Fruit fly (Drosophila melanogaster): ENCODE results near the gene CG17648.
A peak's percentile ranks its signal among the peaks of the same experiment; 100 is the strongest.

CG17648 gene

DNA sequence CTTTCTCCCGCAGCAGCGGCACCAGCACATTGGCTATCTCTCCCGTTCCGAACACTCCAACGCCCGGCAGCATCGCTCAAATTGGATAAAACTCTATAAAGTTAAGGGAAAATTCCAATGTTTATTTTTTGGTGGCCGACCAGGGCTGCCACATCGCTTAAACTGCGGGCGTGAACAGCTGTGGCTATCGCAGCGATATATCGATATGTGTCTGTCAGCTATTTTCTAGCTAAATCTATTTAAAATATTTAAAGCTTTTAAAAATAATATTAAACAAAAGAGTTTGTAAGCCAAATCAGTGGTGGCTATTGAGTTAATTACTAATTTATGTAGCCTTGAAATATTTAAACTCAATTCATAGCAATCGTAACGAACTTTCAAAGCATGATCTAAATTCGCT, at the start of gene CG17648, which contains the start of gene CG17712:
CG17648 (plus strand) TSS at position 356 of the 400 bp plus-strand sequence.
CG17712 (minus strand) TSS at position 170 of the 400 bp plus-strand sequence.
- TF ChIP-seq CTCF (optimal IDR thresholded peaks at IDR 0.05) (no peak), CG8478 (optimal IDR thresholded peaks at IDR 0.05) (no peak)

DNA sequence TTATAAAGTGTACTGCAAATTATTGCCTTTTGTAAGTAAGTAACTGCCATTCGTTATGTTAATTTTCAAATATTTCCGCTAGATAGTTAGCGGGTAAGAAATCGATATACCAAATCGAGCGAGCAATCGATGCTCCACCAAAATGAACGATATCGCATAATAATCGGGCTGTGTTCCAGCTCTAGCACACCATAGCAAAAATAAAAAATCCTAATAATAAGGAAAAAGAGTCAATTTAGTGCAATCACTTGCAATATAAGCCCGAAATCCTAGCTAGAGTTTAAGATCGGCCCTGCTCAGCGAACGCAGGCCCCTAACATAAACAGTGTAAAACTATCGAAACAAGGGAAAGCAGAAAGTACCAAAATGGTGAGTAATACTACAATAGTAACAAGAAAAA, 47.4 kb upstream of the CG17648 start, which contains the start of gene cpb:
cpb (plus strand) TSS at position 157 of the 400 bp plus-strand sequence.
- no peak for TF ChIP-seq CTCF (optimal IDR thresholded peaks at IDR 0.05)
- no peak for TF ChIP-seq CG8478 (optimal IDR thresholded peaks at IDR 0.05)

DNA sequence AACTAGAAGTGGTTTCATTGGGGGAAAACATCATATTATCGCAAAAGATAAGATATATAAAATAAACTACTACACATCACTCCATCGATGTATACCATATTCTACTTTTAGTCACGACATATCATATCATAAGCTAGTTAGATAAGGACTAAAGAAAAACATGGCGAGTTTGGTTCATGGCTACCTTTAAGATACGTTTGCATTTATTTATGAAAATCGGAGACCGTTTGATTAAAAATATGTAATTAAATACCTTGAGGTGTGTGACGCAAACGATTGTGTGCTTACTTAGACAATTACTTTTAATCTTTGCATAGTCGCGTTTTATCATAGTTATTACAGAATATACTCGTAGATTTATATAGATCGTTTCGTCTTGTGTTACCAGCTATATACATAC, 45.1 kb upstream of the CG17648 start:
- TF ChIP-seq CTCF (optimal IDR thresholded peaks at IDR 0.05): no peak
- TF ChIP-seq CG8478 (optimal IDR thresholded peaks at IDR 0.05): no peak

DNA sequence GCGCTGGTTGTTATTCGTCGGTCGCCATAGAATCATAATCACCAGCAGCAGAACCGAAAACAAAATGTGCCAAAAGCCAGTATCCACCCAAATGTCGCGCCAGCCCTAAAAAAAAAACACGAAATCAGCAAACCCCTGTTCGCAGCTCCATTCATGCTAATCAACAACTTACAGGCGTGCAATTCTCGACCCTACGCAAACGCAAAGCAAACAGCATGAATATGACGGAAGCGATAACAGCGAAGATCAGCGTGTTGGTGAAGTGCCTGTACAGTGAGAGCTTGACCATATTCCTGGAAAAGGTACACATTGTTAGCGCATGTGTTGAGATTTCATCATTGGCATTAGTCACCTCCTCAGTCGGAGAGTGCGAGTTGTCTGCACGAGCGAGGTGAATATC, 44.0 kb upstream of the CG17648 start:
- TF ChIP-seq CG8478 (optimal IDR thresholded peaks at IDR 0.05) (no peak), CTCF (optimal IDR thresholded peaks at IDR 0.05) (no peak)

DNA sequence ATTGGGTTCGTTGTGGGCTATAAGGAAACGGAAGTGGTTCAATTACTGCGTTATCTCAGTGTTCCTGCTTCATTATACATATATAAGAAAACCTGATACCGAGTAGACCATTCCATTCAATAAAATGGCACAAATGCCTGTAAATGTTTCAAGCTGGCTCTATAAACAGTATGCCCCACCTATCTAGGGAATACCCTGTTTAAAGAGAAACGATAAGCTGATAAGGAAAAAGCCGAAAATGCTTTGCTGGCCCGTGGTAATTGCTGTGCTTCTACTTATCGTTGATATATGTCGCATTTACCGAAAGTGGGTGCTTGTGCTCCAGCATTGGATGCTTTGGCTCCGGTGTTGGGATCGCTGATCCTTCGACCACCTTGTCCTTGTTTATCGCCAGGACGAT, 42.8 kb upstream of the CG17648 start:
- TF ChIP-seq CTCF (optimal IDR thresholded peaks at IDR 0.05) (no peak), CG8478 (optimal IDR thresholded peaks at IDR 0.05) (no peak)

- TF ChIP-seq CG8478 (optimal IDR thresholded peaks at IDR 0.05) (no peak), CTCF (optimal IDR thresholded peaks at IDR 0.05) (no peak)
These were observed 41.9 kb upstream of the CG17648 start, which contains the start of the genes CG17660 and mRpL48 for dm6 chr2L:1710224-1710623. CG17660 (minus strand) TSS chr2L:1710421. mRpL48 (plus strand) TSS chr2L:1710462.

DNA sequence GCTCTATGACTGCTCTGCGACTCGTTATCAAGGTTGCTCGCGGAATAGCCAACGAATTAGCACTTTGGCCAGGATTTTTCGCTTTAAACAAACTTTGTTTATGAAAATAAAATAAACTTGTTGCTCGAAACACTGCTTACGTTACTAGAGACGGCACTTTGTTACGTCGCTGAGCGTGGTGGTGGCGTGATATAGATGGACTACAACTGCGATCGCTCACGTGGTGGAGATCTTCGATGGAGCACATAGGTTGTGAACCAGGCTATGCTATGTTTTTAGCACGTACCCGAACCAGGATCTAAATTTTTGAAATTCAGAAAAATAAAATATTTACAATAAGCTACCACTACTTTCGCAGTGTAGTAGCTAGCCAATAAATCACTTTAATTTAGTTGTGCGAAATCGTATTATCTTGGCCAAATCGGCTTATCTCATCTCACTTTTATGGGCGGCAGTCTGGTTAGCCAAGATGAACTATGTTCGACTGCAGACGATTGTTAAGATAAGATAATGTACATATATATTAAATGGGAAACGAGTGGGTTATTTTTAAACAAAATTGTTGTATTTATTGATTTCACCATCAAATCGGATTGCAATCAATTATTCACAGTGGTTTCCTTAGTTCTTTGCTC, 36.3 kb upstream of the CG17648 start, which contains the start of gene frtz:
frtz (minus strand) TSS at position 153 of the 635 bp plus-strand sequence.
- TF ChIP-seq CTCF (optimal IDR thresholded peaks at IDR 0.05): peak; percentile 81 to 84
- no peak for TF ChIP-seq CG8478 (optimal IDR thresholded peaks at IDR 0.05)

DNA sequence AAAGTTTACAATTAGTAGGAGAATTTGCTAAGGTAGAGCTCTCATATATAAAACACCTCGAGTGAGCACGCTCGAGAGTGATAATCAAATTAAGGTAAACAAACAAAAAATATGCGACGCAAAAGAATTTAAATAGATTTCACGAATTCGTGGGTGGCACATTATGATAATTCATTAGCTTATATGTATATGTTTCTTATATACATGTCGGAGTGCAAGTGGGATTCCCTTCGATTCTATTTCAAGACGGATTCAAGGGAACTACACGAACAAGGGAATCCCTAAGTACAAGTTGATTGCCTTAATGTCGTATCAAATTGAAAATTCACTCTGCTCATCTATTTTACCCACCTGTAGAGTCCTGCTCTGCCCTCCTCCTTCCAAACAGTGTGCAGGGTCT, 34.9 kb upstream of the CG17648 start:
- no peak for TF ChIP-seq CTCF (optimal IDR thresholded peaks at IDR 0.05)

- TF ChIP-seq CTCF (optimal IDR thresholded peaks at IDR 0.05): no peak
- no peak for TF ChIP-seq CG8478 (optimal IDR thresholded peaks at IDR 0.05)
These were observed 32.1 kb upstream of the CG17648 start for dm6 chr2L:1719971-1720370.

dm6 chr2L:1720846-1721506, 31.1 kb upstream of the CG17648 start:
- no peak for TF ChIP-seq CG8478 (optimal IDR thresholded peaks at IDR 0.05)
- TF ChIP-seq CTCF (optimal IDR thresholded peaks at IDR 0.05): no peak

DNA sequence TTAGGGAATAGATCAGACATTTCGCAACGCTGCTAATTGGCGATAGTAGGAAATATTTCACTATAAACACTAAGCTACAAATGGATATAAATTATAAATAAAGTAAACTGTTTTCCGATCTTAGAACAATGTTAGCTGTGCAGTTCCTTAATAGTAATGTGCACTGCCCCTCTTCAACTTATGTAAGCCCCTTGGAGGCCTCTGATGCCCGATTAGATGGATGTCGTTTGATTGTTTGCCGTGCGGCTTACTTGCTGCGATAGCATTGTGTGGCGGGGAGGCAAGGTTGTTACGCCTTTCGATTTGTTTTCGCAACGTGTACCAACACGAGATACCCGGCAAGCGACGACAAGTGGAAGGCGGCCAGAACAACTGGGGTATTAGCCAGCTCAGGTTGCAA, 29.8 kb upstream of the CG17648 start:
- TF ChIP-seq CTCF (optimal IDR thresholded peaks at IDR 0.05) (no peak), CG8478 (optimal IDR thresholded peaks at IDR 0.05) (no peak)

DNA sequence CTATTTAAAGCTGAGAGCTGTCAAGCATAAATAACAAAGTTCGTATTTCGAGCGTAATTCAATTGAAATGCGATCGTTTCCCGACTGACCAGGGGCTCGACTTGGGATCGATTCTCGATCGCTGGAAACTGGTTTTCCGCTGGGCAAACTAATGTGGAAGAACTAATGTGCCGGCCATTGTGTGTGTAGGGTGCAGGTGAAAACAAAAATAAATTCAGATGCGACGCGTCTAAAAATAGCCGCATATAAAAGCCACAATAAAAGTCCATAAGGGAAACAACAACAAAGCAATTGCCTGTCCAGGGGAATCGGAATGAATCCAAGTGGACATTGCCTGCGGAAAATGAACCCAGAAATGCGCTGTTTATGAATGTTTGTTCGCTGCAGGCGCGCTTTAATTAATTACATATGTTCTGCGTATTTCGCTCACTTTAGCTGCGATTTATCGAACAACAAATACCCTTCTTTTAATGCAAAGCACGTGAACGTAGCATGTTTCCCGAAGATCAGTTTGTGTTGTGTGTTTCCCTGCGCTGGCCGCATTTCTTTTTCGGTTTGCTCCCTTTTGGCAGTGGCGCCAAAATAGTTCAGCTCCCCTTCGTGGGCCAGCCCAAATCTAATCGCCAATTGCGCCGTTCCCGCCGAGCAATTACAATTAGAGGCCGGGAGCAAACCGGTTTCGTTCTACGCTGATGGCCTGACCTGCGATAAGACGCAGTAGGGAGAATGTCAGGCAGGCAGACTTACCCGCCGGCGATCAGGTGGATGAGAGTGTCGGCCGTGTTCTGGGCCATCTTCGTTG, 28.8 kb upstream of the CG17648 start:
- no peak for TF ChIP-seq CTCF (optimal IDR thresholded peaks at IDR 0.05)
- TF ChIP-seq CG8478 (optimal IDR thresholded peaks at IDR 0.05): no peak

DNA sequence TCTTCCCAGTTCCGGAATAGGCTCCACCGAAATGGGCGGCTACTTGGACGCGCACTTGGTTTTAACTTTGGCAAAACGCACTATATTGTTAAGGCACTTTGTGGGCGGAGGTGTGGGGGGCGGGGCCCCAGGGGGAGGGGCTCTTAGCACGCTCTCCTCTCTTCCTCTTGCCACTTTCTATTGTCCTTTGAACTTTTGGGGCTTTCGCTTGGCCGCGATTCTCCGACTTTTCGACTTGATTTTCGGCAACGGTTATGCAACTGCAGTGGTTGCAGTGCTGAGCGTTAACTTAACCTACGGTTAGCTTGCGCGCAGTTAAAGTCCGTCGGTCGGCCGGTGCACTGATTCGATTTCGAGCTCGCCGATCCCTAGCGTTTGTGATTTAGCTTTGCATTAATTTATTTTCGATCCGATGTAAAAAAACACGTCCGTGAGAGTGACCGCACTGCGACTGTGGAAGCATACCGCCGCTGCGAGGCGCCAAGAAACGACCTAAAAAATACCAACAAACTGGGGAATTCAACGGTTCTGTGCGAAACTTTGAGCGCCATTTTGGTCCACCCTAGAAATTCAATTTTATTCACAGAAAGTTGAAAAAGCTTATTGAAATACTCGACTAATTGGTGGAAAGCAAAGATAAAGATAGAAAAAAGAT, 28.0 kb upstream of the CG17648 start, which contains the start of gene Rim2:
Rim2 (minus strand) TSS at position 452 of the 655 bp plus-strand sequence.
- TF ChIP-seq CG8478 (optimal IDR thresholded peaks at IDR 0.05) (no peak), CTCF (optimal IDR thresholded peaks at IDR 0.05) (peak in 1 of 2 experiments; percentile 2)

DNA sequence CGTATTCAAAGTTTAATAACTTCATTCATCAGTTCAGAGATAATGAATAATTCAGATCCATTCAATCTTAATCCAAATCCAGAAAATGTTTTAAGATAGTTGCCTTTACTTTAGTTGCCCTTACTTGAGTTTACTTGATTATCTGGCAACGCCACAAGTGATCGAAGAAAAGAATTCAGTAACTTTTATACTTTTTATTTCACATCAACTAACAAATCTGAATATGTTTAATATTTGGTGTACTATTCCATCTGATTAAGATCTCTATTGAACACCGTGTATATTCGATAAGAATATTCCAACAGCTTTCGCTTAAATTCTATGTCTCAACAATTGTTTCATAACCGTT, 27.5 kb upstream of the CG17648 start:
- no peak for TF ChIP-seq CTCF (optimal IDR thresholded peaks at IDR 0.05)
- no peak for TF ChIP-seq CG8478 (optimal IDR thresholded peaks at IDR 0.05)

All from S2 (cell line).